In genomic region chrX:3447718-3448523, dm6 we compare ENCODE assay signal across 4 fruit fly cellular contexts.
TF ChIP-seq lines count a peak whose summit lies in the region.

No protein-coding gene starts in this region.

TF ChIP-seq in whole organism, adult, 20 proteins besides CTCF, POLR2A, EP300 and RAD21 (continued from another document):
- peak; percentile 36 for TF ChIP-seq cic (GFP tag; optimal IDR thresholded peaks at IDR 0.05; lab: Kevin White, UChicago)
- peak; percentile 61 for TF ChIP-seq ovo (GFP tag; optimal IDR thresholded peaks at IDR 0.05; lab: Kevin White, UChicago)
TF ChIP-seq in whole organism, adult: peak in this region for 20.

TF ChIP-seq in whole organism, embryonic, 481 proteins besides CTCF, POLR2A, EP300 and RAD21 (continued from another document):
- TF ChIP-seq BEAF-32 (GFP tag; optimal IDR thresholded peaks at IDR 0.05; lab: Kevin White, UChicago) (no peak), sna (GFP tag; IDR thresholded peaks at IDR 0.05; lab: Robert Waterston, UW; ENCODE audit: partially characterized antibody) (no peak), CG11504 (tag; optimal IDR thresholded peaks at IDR 0.05; lab: Kevin White, UChicago) (no peak), ap (GFP tag; IDR thresholded peaks at IDR 0.05; lab: Robert Waterston, UW) (no peak), bigmax (GFP tag; optimal IDR thresholded peaks at IDR 0.05; lab: Kevin White, UChicago) (no peak), h (optimal IDR thresholded peaks at IDR 0.05; lab: Kevin White, UChicago) (no peak), lov (optimal IDR thresholded peaks at IDR 0.05; lab: Kevin White, UChicago) (no peak), lov (GFP tag; IDR thresholded peaks at IDR 0.05; lab: Robert Waterston, UW) (no peak), CG4360 (GFP tag; IDR thresholded peaks at IDR 0.05; lab: Robert Waterston, UW) (0 out of 2 replicates have a peak, but pooled peaks have one; percentile 7), CG2116 (GFP tag; optimal IDR thresholded peaks at IDR 0.05; lab: Kevin White, UChicago) (no peak), Tbp (GFP tag; optimal IDR thresholded peaks at IDR 0.05; lab: Kevin White, UChicago) (no peak), Xrp1 (GFP tag; IDR thresholded peaks at IDR 0.05; lab: Robert Waterston, UW) (peak; percentile 16; the same call in 1 of the 2 replicates), scrt (GFP tag; optimal IDR thresholded peaks at IDR 0.05; lab: Kevin White, UChicago) (no peak), z (GFP tag; IDR thresholded peaks at IDR 0.05; lab: Robert Waterston, UW) (0 out of 3 replicates have a peak, but pooled peaks have one; percentile 17), chn (GFP tag; optimal IDR thresholded peaks at IDR 0.05; lab: Kevin White, UChicago) (no peak), CG4424 (GFP tag; optimal IDR thresholded peaks at IDR 0.05; lab: Kevin White, UChicago) (peak; percentile 6), CG17361 (GFP tag; IDR thresholded peaks at IDR 0.05; lab: Robert Waterston, UW) (0 out of 3 replicates have a peak, but pooled peaks have one; percentile 14), CG6689 (GFP tag; IDR thresholded peaks at IDR 0.05; lab: Robert Waterston, UW) (no peak), vvl (GFP tag; IDR thresholded peaks at IDR 0.05; lab: Robert Waterston, UW) (0 out of 2 replicates have a peak, but pooled peaks have one; percentile 12), prd (optimal IDR thresholded peaks at IDR 0.05; lab: Kevin White, UChicago) (no peak), prd (GFP tag; IDR thresholded peaks at IDR 0.05; lab: Robert Waterston, UW) (peak; percentile 29; the same call in 1 of the 3 replicates), crol (GFP tag; IDR thresholded peaks at IDR 0.05; lab: Robert Waterston, UW) (peak; percentile 37; the same call in 1 of the 2 replicates), Drgx (GFP tag; IDR thresholded peaks at IDR 0.05; lab: Robert Waterston, UW) (peak; percentile 43), dmrt99B (tag; optimal IDR thresholded peaks at IDR 0.05; lab: Kevin White, UChicago) (no peak), CG14050 (GFP tag; IDR thresholded peaks at IDR 0.05; lab: Robert Waterston, UW) (no peak), ara (GFP tag; IDR thresholded peaks at IDR 0.05; lab: Robert Waterston, UW) (peak; percentile 6; the same call in 1 of the 2 replicates), pzg (GFP tag; optimal IDR thresholded peaks at IDR 0.05; lab: Kevin White, UChicago) (no peak), tna (GFP tag; IDR thresholded peaks at IDR 0.05; lab: Robert Waterston, UW; ENCODE audit: partially characterized antibody) (no peak), Bdp1 (GFP tag; optimal IDR thresholded peaks at IDR 0.05; lab: Kevin White, UChicago) (no peak), phol (tag; optimal IDR thresholded peaks at IDR 0.05; lab: Kevin White, UChicago) (peak; percentile 2), hb (GFP tag; IDR thresholded peaks at IDR 0.05; lab: Robert Waterston, UW; ENCODE audit: partially characterized antibody) (no peak), CG30020 (tag; optimal IDR thresholded peaks at IDR 0.05; lab: Kevin White, UChicago) (no peak), Rfx (GFP tag; IDR thresholded peaks at IDR 0.05; lab: Robert Waterston, UW) (no peak), CG5245 (GFP tag; optimal IDR thresholded peaks at IDR 0.05; lab: Kevin White, UChicago) (no peak), HLH54F (GFP tag; optimal IDR thresholded peaks at IDR 0.05; lab: Kevin White, UChicago) (no peak), HHEX (GFP tag; optimal IDR thresholded peaks at IDR 0.05; lab: Kevin White, UChicago) (no peak)

TF ChIP-seq in whole organism, prepupa, 60 proteins besides CTCF, POLR2A, EP300 and RAD21 (continued from another document):
- TF ChIP-seq Hr38 (GFP tag; optimal IDR thresholded peaks at IDR 0.05; lab: Kevin White, UChicago) (no peak), CG31627 (GFP tag; optimal IDR thresholded peaks at IDR 0.05; lab: Kevin White, UChicago) (peak; percentile 34), net (GFP tag; optimal IDR thresholded peaks at IDR 0.05; lab: Kevin White, UChicago) (peak; percentile 28), CG8119 (GFP tag; IDR thresholded peaks at IDR 0.05; lab: Robert Waterston, UW) (peak; percentile 49), CG6808 (GFP tag; optimal IDR thresholded peaks at IDR 0.05; lab: Kevin White, UChicago) (no peak), CG34406 (GFP tag; optimal IDR thresholded peaks at IDR 0.05; lab: Kevin White, UChicago) (peak; percentile 27), Smox (GFP tag; optimal IDR thresholded peaks at IDR 0.05; lab: Kevin White, UChicago) (peak; percentile 20), cyc (GFP tag; optimal IDR thresholded peaks at IDR 0.05; lab: Kevin White, UChicago) (peak; percentile 33), Eip75B (GFP tag; optimal IDR thresholded peaks at IDR 0.05; lab: Kevin White, UChicago) (no peak), CG10669 (GFP tag; optimal IDR thresholded peaks at IDR 0.05; lab: Kevin White, UChicago) (peak; percentile 12), CG6276 (GFP tag; optimal IDR thresholded peaks at IDR 0.05; lab: Kevin White, UChicago) (peak; percentile 39), CG11902 (GFP tag; optimal IDR thresholded peaks at IDR 0.05; lab: Kevin White, UChicago) (peak; percentile 22), Lpt (GFP tag; optimal IDR thresholded peaks at IDR 0.05; lab: Kevin White, UChicago) (no peak), Eip78C (GFP tag; lab: Kevin White, UChicago) (peak; percentile 66), Ets96B (tag; optimal IDR thresholded peaks at IDR 0.05; lab: Kevin White, UChicago) (peak; percentile 17), OdsH (GFP tag; optimal IDR thresholded peaks at IDR 0.05; lab: Kevin White, UChicago) (peak; percentile 25), Blimp-1 (GFP tag; optimal IDR thresholded peaks at IDR 0.05; lab: Kevin White, UChicago) (no peak), svp (GFP tag; lab: Kevin White, UChicago) (peak; percentile 61), fd85E (GFP tag; optimal IDR thresholded peaks at IDR 0.05; lab: Kevin White, UChicago) (no peak), CG11762 (GFP tag; optimal IDR thresholded peaks at IDR 0.05; lab: Kevin White, UChicago; ENCODE audit: insufficient read depth) (peak; percentile 10), pdm3 (GFP tag; optimal IDR thresholded peaks at IDR 0.05; lab: Kevin White, UChicago) (no peak), lz (GFP tag; optimal IDR thresholded peaks at IDR 0.05; lab: Kevin White, UChicago) (peak; percentile 16), Ets21C (GFP tag; optimal IDR thresholded peaks at IDR 0.05; lab: Kevin White, UChicago) (no peak), Hr4 (GFP tag; optimal IDR thresholded peaks at IDR 0.05; lab: Kevin White, UChicago) (peak; percentile 40), fkh (GFP tag; optimal IDR thresholded peaks at IDR 0.05; lab: Kevin White, UChicago) (no peak), CG8319 (GFP tag; optimal IDR thresholded peaks at IDR 0.05; lab: Kevin White, UChicago) (peak; percentile 7), fd59A (GFP tag; optimal IDR thresholded peaks at IDR 0.05; lab: Kevin White, UChicago) (no peak), Sox14 (GFP tag; optimal IDR thresholded peaks at IDR 0.05; lab: Kevin White, UChicago) (peak; percentile 34), dsx (GFP tag; optimal IDR thresholded peaks at IDR 0.05; lab: Kevin White, UChicago; ENCODE audit: poor library complexity, severe bottlenecking) (no peak), vri (GFP tag; optimal IDR thresholded peaks at IDR 0.05; lab: Kevin White, UChicago) (no peak), Met (GFP tag; optimal IDR thresholded peaks at IDR 0.05; lab: Kevin White, UChicago) (peak; percentile 60), CG10631 (GFP tag; optimal IDR thresholded peaks at IDR 0.05; lab: Kevin White, UChicago) (peak; percentile 8), CG9139 (GFP tag; optimal IDR thresholded peaks at IDR 0.05; lab: Kevin White, UChicago) (no peak), CG16779 (tag; optimal IDR thresholded peaks at IDR 0.05; lab: Kevin White, UChicago) (no peak), esn (GFP tag; optimal IDR thresholded peaks at IDR 0.05; lab: Kevin White, UChicago) (peak; percentile 36), spab (GFP tag; optimal IDR thresholded peaks at IDR 0.05; lab: Kevin White, UChicago) (no peak), CG32006 (GFP tag; optimal IDR thresholded peaks at IDR 0.05; lab: Kevin White, UChicago) (peak; percentile 63), Hr39 (GFP tag; optimal IDR thresholded peaks at IDR 0.05; lab: Kevin White, UChicago) (peak; percentile 23), CG6163 (GFP tag; IDR thresholded peaks at IDR 0.05; lab: Robert Waterston, UW) (peak; percentile 54; the same call in 1 of the 3 replicates), CG1621 (tag; optimal IDR thresholded peaks at IDR 0.05; lab: Kevin White, UChicago) (no peak)

TF ChIP-seq in whole organism, wandering third instar larva, 38 proteins besides CTCF, POLR2A, EP300 and RAD21 (continued from another document):
- TF ChIP-seq foxo (GFP tag; optimal IDR thresholded peaks at IDR 0.05; lab: Kevin White, UChicago) (peak in 1 of 2 experiments; percentile 57), Jra (GFP tag; optimal IDR thresholded peaks at IDR 0.05; lab: Kevin White, UChicago) (no peak), tai (GFP tag; optimal IDR thresholded peaks at IDR 0.05; lab: Kevin White, UChicago) (no peak), dl (GFP tag; optimal IDR thresholded peaks at IDR 0.05; lab: Kevin White, UChicago; ENCODE audit: insufficient read depth in 1 of 2, partially characterized antibody in 2 of 2) (no peak), GATAd (GFP tag; optimal IDR thresholded peaks at IDR 0.05; lab: Kevin White, UChicago) (no peak), brk (GFP tag; optimal IDR thresholded peaks at IDR 0.05; lab: Kevin White, UChicago) (no peak), Abd-B (GFP tag; optimal IDR thresholded peaks at IDR 0.05; lab: Kevin White, UChicago) (no peak), Hr78 (GFP tag; optimal IDR thresholded peaks at IDR 0.05; lab: Kevin White, UChicago) (no peak), OdsH (GFP tag; optimal IDR thresholded peaks at IDR 0.05; lab: Kevin White, UChicago) (peak; percentile 20), N (GFP tag; optimal IDR thresholded peaks at IDR 0.05; lab: Kevin White, UChicago) (no peak), h (GFP tag; optimal IDR thresholded peaks at IDR 0.05; lab: Kevin White, UChicago) (peak; percentile 53), Rel (GFP tag; optimal IDR thresholded peaks at IDR 0.05; lab: Kevin White, UChicago) (no peak), Rel (tag; optimal IDR thresholded peaks at IDR 0.05; lab: Kevin White, UChicago) (no peak)
